Worm (Caenorhabditis elegans): ENCODE data around the gene C55C3.3.

C55C3.3 gene

ce11 chrIV:5666115-5667028 lies 18.7 kb upstream of the C55C3.3 start:
- TF ChIP-seq ztf-29 (GFP tag; IDR thresholded peaks at IDR 0.05): no peak
- no peak for TF ChIP-seq ztf-23 (GFP tag; IDR thresholded peaks at IDR 0.05)
- no peak for TF ChIP-seq klf-2 (GFP tag; conservative IDR thresholded peaks at IDR 0.05)
- no peak for TF ChIP-seq T22C8.4 (GFP tag; IDR thresholded peaks at IDR 0.05)
- TF ChIP-seq tab-1 (GFP tag; IDR thresholded peaks at IDR 0.05): no peak
- TF ChIP-seq cog-1 (tag; optimal IDR thresholded peaks at IDR 0.05): no peak
- no peak for TF ChIP-seq flt-1 (GFP tag; IDR thresholded peaks at IDR 0.05)
- no peak for TF ChIP-seq ref-1 (GFP tag; conservative IDR thresholded peaks at IDR 0.05)
- no peak for TF ChIP-seq med-1 (GFP tag; optimal IDR thresholded peaks at IDR 0.05; ENCODE audit: insufficient read depth)

DNA sequence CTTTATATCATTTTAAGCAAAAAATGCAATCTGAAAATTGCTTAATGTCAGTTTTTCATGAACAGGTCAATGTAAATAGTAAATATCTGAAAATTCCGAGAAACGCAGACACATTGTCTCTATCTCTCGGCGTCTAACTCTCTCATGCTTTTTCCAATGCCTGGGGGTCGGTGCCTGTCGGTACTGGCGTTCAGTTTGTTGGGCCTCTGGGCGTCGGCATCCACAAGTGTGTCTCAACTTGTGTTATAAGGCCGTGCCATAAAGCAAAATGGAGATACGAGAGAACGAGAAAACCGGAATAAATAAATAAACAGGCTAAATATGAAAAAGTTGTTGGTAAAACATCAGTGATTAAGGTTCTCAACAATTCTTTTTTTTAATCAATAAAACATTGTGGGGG lies 17.9 kb upstream of the C55C3.3 start:
- TF ChIP-seq med-1 (GFP tag; optimal IDR thresholded peaks at IDR 0.05; ENCODE audit: insufficient read depth): no peak
- no peak for TF ChIP-seq ref-1 (GFP tag; conservative IDR thresholded peaks at IDR 0.05)
- no peak for TF ChIP-seq klf-2 (GFP tag; conservative IDR thresholded peaks at IDR 0.05)
- no peak for TF ChIP-seq ztf-23 (GFP tag; IDR thresholded peaks at IDR 0.05)
- no peak for TF ChIP-seq tab-1 (GFP tag; IDR thresholded peaks at IDR 0.05)
- TF ChIP-seq cog-1 (tag; optimal IDR thresholded peaks at IDR 0.05): no peak
- no peak for TF ChIP-seq T22C8.4 (GFP tag; IDR thresholded peaks at IDR 0.05)
- no peak for TF ChIP-seq ztf-29 (GFP tag; IDR thresholded peaks at IDR 0.05)
- no peak for TF ChIP-seq flt-1 (GFP tag; IDR thresholded peaks at IDR 0.05)

DNA sequence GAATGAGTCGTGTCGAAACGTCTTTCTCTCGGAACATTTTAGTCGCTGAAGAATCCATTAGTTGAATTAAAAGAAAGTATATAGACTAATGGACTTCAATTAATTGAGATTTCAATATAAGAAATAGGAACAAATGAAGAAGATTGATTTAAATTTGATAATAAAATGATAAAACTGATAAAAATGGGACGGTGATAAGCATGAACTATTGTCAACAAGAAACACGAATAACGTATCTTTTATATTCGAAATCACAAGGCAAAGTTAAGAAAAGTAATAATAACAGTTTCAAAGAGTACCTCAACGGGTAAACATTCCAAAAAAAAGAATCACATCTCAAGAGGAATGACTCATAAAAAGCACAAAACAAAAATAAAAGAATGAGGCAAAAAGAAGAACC lies 15.6 kb upstream of the C55C3.3 start, which contains the start of gene T19E7.6:
Gene T19E7.6, minus strand, starts transcription at position 45 of the 400 bp plus-strand sequence.
- no peak for TF ChIP-seq T22C8.4 (GFP tag; IDR thresholded peaks at IDR 0.05)
- TF ChIP-seq klf-2 (GFP tag; conservative IDR thresholded peaks at IDR 0.05): no peak
- no peak for TF ChIP-seq med-1 (GFP tag; optimal IDR thresholded peaks at IDR 0.05; ENCODE audit: insufficient read depth)
- TF ChIP-seq ref-1 (GFP tag; conservative IDR thresholded peaks at IDR 0.05): no peak
- no peak for TF ChIP-seq ztf-29 (GFP tag; IDR thresholded peaks at IDR 0.05)
- TF ChIP-seq flt-1 (GFP tag; IDR thresholded peaks at IDR 0.05): no peak
- no peak for TF ChIP-seq ztf-23 (GFP tag; IDR thresholded peaks at IDR 0.05)
- TF ChIP-seq cog-1 (tag; optimal IDR thresholded peaks at IDR 0.05): no peak
- TF ChIP-seq tab-1 (GFP tag; IDR thresholded peaks at IDR 0.05): no peak

ce11 chrIV:5671325-5671724 lies 13.8 kb upstream of the C55C3.3 start:
- TF ChIP-seq ztf-23 (GFP tag; IDR thresholded peaks at IDR 0.05) (no peak), flt-1 (GFP tag; IDR thresholded peaks at IDR 0.05) (no peak), cog-1 (tag; optimal IDR thresholded peaks at IDR 0.05) (no peak), T22C8.4 (GFP tag; IDR thresholded peaks at IDR 0.05) (no peak), ztf-29 (GFP tag; IDR thresholded peaks at IDR 0.05) (no peak), med-1 (GFP tag; optimal IDR thresholded peaks at IDR 0.05; ENCODE audit: insufficient read depth) (no peak), ref-1 (GFP tag; conservative IDR thresholded peaks at IDR 0.05) (no peak), tab-1 (GFP tag; IDR thresholded peaks at IDR 0.05) (no peak), klf-2 (GFP tag; conservative IDR thresholded peaks at IDR 0.05) (no peak)

DNA sequence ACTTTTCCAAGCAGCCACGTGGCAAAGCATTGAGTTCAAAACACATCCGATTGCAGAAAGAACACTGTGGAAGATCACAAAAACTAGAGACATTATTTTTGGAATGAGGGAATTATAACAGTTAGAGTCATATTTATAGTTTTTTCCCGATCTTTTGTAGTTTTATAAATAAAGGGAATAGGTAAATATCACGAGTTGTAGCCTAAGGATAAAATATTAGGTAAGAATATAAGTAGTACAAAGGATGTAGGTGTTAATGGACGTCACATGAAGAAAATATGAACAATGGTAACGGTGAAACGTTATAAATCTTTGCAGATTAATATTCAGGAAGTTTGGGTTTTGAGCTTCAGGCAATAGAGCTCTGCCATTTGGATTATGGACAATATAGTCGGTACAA lies 10.7 kb upstream of the C55C3.3 start, which contains the start of gene srd-5:
Gene srd-5, minus strand, starts transcription at position 101 of the 400 bp plus-strand sequence.
- TF ChIP-seq flt-1 (GFP tag; IDR thresholded peaks at IDR 0.05) (no peak), tab-1 (GFP tag; IDR thresholded peaks at IDR 0.05) (no peak), ztf-23 (GFP tag; IDR thresholded peaks at IDR 0.05) (no peak), T22C8.4 (GFP tag; IDR thresholded peaks at IDR 0.05) (no peak), cog-1 (tag; optimal IDR thresholded peaks at IDR 0.05) (no peak), ztf-29 (GFP tag; IDR thresholded peaks at IDR 0.05) (no peak), med-1 (GFP tag; optimal IDR thresholded peaks at IDR 0.05; ENCODE audit: insufficient read depth) (no peak), klf-2 (GFP tag; conservative IDR thresholded peaks at IDR 0.05) (no peak), ref-1 (GFP tag; conservative IDR thresholded peaks at IDR 0.05) (no peak)

DNA sequence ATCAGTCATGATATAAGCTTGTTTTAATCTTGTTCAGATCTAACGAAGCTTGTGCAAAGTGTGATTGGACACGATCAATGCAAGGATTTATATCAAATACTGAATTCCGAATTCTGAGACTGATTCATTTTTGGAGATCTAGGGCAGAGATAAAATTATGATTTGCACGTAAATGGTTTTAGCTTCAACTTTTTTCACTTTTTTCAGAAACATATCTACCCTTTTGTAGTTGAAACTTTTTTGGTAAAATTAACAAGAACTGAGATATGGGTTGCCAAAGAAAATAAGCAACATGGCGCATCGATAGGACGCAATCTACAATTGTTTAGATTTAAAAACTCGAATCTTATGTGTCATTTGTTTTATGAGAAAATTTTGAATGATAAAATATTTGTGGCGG lies 7.0 kb upstream of the C55C3.3 start, which contains the start of gene C55C3.4:
Gene C55C3.4, minus strand, starts transcription at position 101 of the 400 bp plus-strand sequence.
- no peak for TF ChIP-seq T22C8.4 (GFP tag; IDR thresholded peaks at IDR 0.05)
- TF ChIP-seq cog-1 (tag; optimal IDR thresholded peaks at IDR 0.05): no peak
- TF ChIP-seq ztf-23 (GFP tag; IDR thresholded peaks at IDR 0.05): no peak
- no peak for TF ChIP-seq ztf-29 (GFP tag; IDR thresholded peaks at IDR 0.05)
- no peak for TF ChIP-seq tab-1 (GFP tag; IDR thresholded peaks at IDR 0.05)
- TF ChIP-seq flt-1 (GFP tag; IDR thresholded peaks at IDR 0.05): no peak
- TF ChIP-seq klf-2 (GFP tag; conservative IDR thresholded peaks at IDR 0.05): no peak
- TF ChIP-seq ref-1 (GFP tag; conservative IDR thresholded peaks at IDR 0.05): no peak
- no peak for TF ChIP-seq med-1 (GFP tag; optimal IDR thresholded peaks at IDR 0.05; ENCODE audit: insufficient read depth)

DNA sequence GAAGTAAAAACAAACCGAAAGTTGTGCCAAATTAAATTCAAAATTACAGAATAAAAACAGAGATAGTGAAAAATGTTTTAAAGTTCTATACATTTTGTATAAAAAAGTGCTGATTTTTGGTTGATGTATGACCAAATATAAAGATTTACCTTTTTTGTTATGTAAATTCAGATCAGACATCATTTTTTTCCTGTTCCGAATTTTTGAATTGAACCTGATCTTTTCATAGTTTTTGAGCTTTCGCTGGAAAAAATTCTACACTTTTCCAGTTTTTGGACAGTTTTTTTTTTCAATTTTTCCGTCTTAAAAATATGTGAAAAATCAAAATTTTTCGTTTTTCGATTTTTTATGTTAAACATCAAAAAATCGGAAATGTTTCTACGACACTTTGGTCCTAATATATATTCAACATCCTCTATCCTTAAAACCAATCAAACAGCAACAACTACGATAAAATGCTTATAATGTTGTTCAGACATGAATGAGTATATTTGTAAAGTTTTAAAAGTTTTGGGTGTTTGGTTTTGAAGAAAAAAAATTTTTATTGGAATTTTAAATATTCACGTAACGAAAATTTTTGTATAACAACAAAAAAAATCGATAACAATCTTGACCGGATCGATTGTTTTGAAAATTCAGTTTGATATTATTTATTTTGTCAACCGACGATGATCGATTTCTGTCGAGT lies 2.4 kb upstream of the C55C3.3 start, which contains the start of the genes C55C3.7 and C55C3.6:
Gene C55C3.7, minus strand, starts transcription at position 101 of the 688 bp plus-strand sequence.
Gene C55C3.6, plus strand, starts transcription at position 638 of the 688 bp plus-strand sequence.
- TF ChIP-seq klf-2 (GFP tag; conservative IDR thresholded peaks at IDR 0.05): no peak
- no peak for TF ChIP-seq T22C8.4 (GFP tag; IDR thresholded peaks at IDR 0.05)
- no peak for TF ChIP-seq med-1 (GFP tag; optimal IDR thresholded peaks at IDR 0.05; ENCODE audit: insufficient read depth)
- no peak for TF ChIP-seq flt-1 (GFP tag; IDR thresholded peaks at IDR 0.05)
- no peak for TF ChIP-seq ztf-29 (GFP tag; IDR thresholded peaks at IDR 0.05)
- no peak for TF ChIP-seq ref-1 (GFP tag; conservative IDR thresholded peaks at IDR 0.05)
- TF ChIP-seq cog-1 (tag; optimal IDR thresholded peaks at IDR 0.05): no peak
- no peak for TF ChIP-seq tab-1 (GFP tag; IDR thresholded peaks at IDR 0.05)
- TF ChIP-seq ztf-23 (GFP tag; IDR thresholded peaks at IDR 0.05): no peak

- TF ChIP-seq ztf-23 (GFP tag; IDR thresholded peaks at IDR 0.05) (no peak), cog-1 (tag; optimal IDR thresholded peaks at IDR 0.05) (no peak), T22C8.4 (GFP tag; IDR thresholded peaks at IDR 0.05) (no peak), tab-1 (GFP tag; IDR thresholded peaks at IDR 0.05) (no peak), ref-1 (GFP tag; conservative IDR thresholded peaks at IDR 0.05) (no peak), flt-1 (GFP tag; IDR thresholded peaks at IDR 0.05) (no peak), ztf-29 (GFP tag; IDR thresholded peaks at IDR 0.05) (no peak)
Observed at ce11 chrIV:5690386-5691080, 5.4 kb downstream of the C55C3.3 start, which contains the start of gene C55C3.8. TSS of gene C55C3.8 (plus strand) at chrIV:5691030.

Data from whole organism, midembryonic.